Worm (Caenorhabditis elegans) whole organism, L4/young adult: ENCODE results near the gene H41C03.3.
"Not testable (repeated sequence)": the region's sequence is repeated elsewhere in the genome, so short reads cannot be mapped to it uniquely, and the experiment has no call there.

Experiments used
- W03F9.2 ChIP-seq: fragments of 150-350 bp; optimal IDR thresholded peaks from 2 replicates; lab custom pipeline; 2014; ENCODE audit warnings: missing biosample characterization, missing genetic modification characterization
- dao-5 ChIP-seq: sonication (generic microtip); optimal IDR thresholded peaks from 2 replicates; lab custom pipeline; 2016; ENCODE audit warnings: missing genotype, missing genetic modification characterization, moderate library complexity, missing compliant biosample characterization
- him-1 ChIP-seq: sonication (generic microtip); optimal IDR thresholded peaks from 2 replicates; lab custom pipeline; 2016; ENCODE audit warnings: missing genotype, missing genetic modification reagents, missing genetic modification characterization, missing compliant biosample characterization

Gene H41C03.3

ce11 chrII:5845441-5845840, at the start of gene H41C03.3, which contains the start of gene ZK1248.17:
TSS of gene H41C03.3 (plus strand) at chrII:5845777.
TSS of gene ZK1248.17 (minus strand) at chrII:5845541.
- TF ChIP-seq W03F9.2 (tag; lab: Kevin White, UChicago) (no peak), dao-5 (tag; lab: Kevin White, UChicago) (no peak), him-1 (tag; lab: Kevin White, UChicago) (no peak)

- no peak for TF ChIP-seq him-1 (tag; lab: Kevin White, UChicago)
- TF ChIP-seq dao-5 (tag; lab: Kevin White, UChicago), result no peak
- TF ChIP-seq W03F9.2 (tag; lab: Kevin White, UChicago), result no peak
Observed at ce11 chrII:5797348-5797977, 48.1 kb upstream of the H41C03.3 start, which contains the start of the genes msp-63 and msp-142. TSS of gene msp-63 (minus strand) at chrII:5797448. TSS of gene msp-142 (plus strand) at chrII:5797927.

- TF ChIP-seq dao-5 (tag; lab: Kevin White, UChicago) (no peak), W03F9.2 (tag; lab: Kevin White, UChicago) (no peak), him-1 (tag; lab: Kevin White, UChicago) (no peak)
Observed at ce11 chrII:5799553-5799952, 46.0 kb upstream of the H41C03.3 start, which contains the start of gene K05F1.8. TSS of gene K05F1.8 (minus strand) at chrII:5799653.

- TF ChIP-seq W03F9.2 (tag; lab: Kevin White, UChicago) (no peak), him-1 (tag; lab: Kevin White, UChicago) (no peak), dao-5 (tag; lab: Kevin White, UChicago) (no peak)
Observed at ce11 chrII:5801075-5801474, 44.5 kb upstream of the H41C03.3 start, which contains the start of the genes K05F1.9 and K05F1.1. TSS of gene K05F1.9 (minus strand) at chrII:5801175. TSS of gene K05F1.1 (plus strand) at chrII:5801382.

- TF ChIP-seq W03F9.2 (tag; lab: Kevin White, UChicago), result no peak
- no peak for TF ChIP-seq him-1 (tag; lab: Kevin White, UChicago)
- TF ChIP-seq dao-5 (tag; lab: Kevin White, UChicago), result no peak
Observed at ce11 chrII:5804288-5804687, 41.3 kb upstream of the H41C03.3 start.

- no peak for TF ChIP-seq him-1 (tag; lab: Kevin White, UChicago)
- no peak for TF ChIP-seq dao-5 (tag; lab: Kevin White, UChicago)
- TF ChIP-seq W03F9.2 (tag; lab: Kevin White, UChicago), result no peak
Observed at ce11 chrII:5805303-5805702, 40.3 kb upstream of the H41C03.3 start, which contains the start of gene K05F1.10. TSS of gene K05F1.10 (minus strand) at chrII:5805473.

ce11 chrII:5806563-5806962, 39.0 kb upstream of the H41C03.3 start:
- TF ChIP-seq dao-5 (tag; lab: Kevin White, UChicago), result no peak

- TF ChIP-seq dao-5 (tag; lab: Kevin White, UChicago) (no peak), W03F9.2 (tag; lab: Kevin White, UChicago) (no peak), him-1 (tag; lab: Kevin White, UChicago) (no peak)
Observed at ce11 chrII:5810230-5810629, 35.3 kb upstream of the H41C03.3 start, which contains the start of the genes msp-64 and ZK1248.5. TSS of gene msp-64 (minus strand) at chrII:5810330. TSS of gene ZK1248.5 (plus strand) at chrII:5810514.

ce11 chrII:5815382-5815781, 30.2 kb upstream of the H41C03.3 start, which contains the start of gene wago-5:
TSS of gene wago-5 (minus strand) at chrII:5815482.
- TF ChIP-seq him-1, dao-5, W03F9.2 (tag; lab: Kevin White, UChicago): not testable (repeated sequence)

ce11 chrII:5816346-5816745, 29.2 kb upstream of the H41C03.3 start, which contains the start of gene ZK1248.20:
TSS of gene ZK1248.20 (plus strand) at chrII:5816646.
- TF ChIP-seq him-1 (tag; lab: Kevin White, UChicago), result no peak
- TF ChIP-seq W03F9.2 (tag; lab: Kevin White, UChicago), result no peak
- no peak for TF ChIP-seq dao-5 (tag; lab: Kevin White, UChicago)

- TF ChIP-seq W03F9.2 (tag; lab: Kevin White, UChicago), result no peak
- TF ChIP-seq him-1 (tag; lab: Kevin White, UChicago), result no peak
- TF ChIP-seq dao-5 (tag; lab: Kevin White, UChicago), result no peak
Observed at ce11 chrII:5818298-5818697, 27.3 kb upstream of the H41C03.3 start, which contains the start of gene ZK1248.4. TSS of gene ZK1248.4 (plus strand) at chrII:5818598.

- TF ChIP-seq him-1 (tag; lab: Kevin White, UChicago), result no peak
- no peak for TF ChIP-seq dao-5 (tag; lab: Kevin White, UChicago)
- TF ChIP-seq W03F9.2 (tag; lab: Kevin White, UChicago), result peak; percentile 61
Observed at ce11 chrII:5819655-5820054, 25.9 kb upstream of the H41C03.3 start.

- TF ChIP-seq W03F9.2 (tag; lab: Kevin White, UChicago) (no peak), dao-5 (tag; lab: Kevin White, UChicago) (no peak), him-1 (tag; lab: Kevin White, UChicago) (no peak)
Observed at ce11 chrII:5820282-5820762, 25.3 kb upstream of the H41C03.3 start, which contains the start of gene ehs-1. TSS of gene ehs-1 (plus strand) at chrII:5820712.
